Fruit fly (Drosophila melanogaster) whole organism, adult: ENCODE results near the gene X11L.

Source experiments
- CG11617 ChIP-seq: fragments of 200-800 bp; sonication (Bioruptor generic); optimal IDR thresholded peaks from 2 replicates; lab custom pipeline; 2017; ENCODE audit warnings: mild to moderate bottlenecking, missing biosample characterization, missing genetic modification reagents, missing genetic modification characterization
- CG12768 ChIP-seq: fragments of 200-800 bp; sonication (Bioruptor generic); optimal IDR thresholded peaks from 2 replicates; lab custom pipeline; 2017; ENCODE audit warnings: missing biosample characterization, missing genetic modification characterization, mild to moderate bottlenecking, moderate library complexity, missing genetic modification reagents
- CG14711 ChIP-seq: fragments of 200-800 bp; sonication (Bioruptor generic); optimal IDR thresholded peaks from 2 replicates; lab custom pipeline; 2018; ENCODE audit warnings: missing biosample characterization, mild to moderate bottlenecking, missing genetic modification characterization, moderate library complexity
- CG1620 ChIP-seq: fragments of 200-800 bp; sonication (Bioruptor generic); optimal IDR thresholded peaks from 2 replicates; lab custom pipeline; 2016; ENCODE audit warnings: missing biosample characterization, missing genetic modification characterization
- CG33017 ChIP-seq: fragments of 200-800 bp; sonication (Bioruptor generic); optimal IDR thresholded peaks from 2 replicates; lab custom pipeline; 2018; ENCODE audit warnings: missing biosample characterization, mild to moderate bottlenecking, missing genetic modification characterization, moderate library complexity
- CG5204 ChIP-seq: fragments of 200-800 bp; sonication (Bioruptor generic); optimal IDR thresholded peaks from 2 replicates; lab custom pipeline; 2016; ENCODE audit warnings: missing biosample characterization, missing genetic modification characterization
- CG7045 ChIP-seq: fragments of 200-800 bp; sonication (Bioruptor generic); optimal IDR thresholded peaks from 2 replicates; lab custom pipeline; 2017; ENCODE audit warnings: missing biosample characterization, mild to moderate bottlenecking, missing genetic modification characterization
- CG7101 ChIP-seq: fragments of 200-800 bp; sonication (Bioruptor generic); optimal IDR thresholded peaks from 2 replicates; lab custom pipeline; 2018; ENCODE audit warnings: missing biosample characterization, mild to moderate bottlenecking, missing genetic modification characterization, moderate library complexity
- Clk ChIP-seq: fragments of 200-800 bp; sonication (Bioruptor generic); optimal IDR thresholded peaks from 2 replicates; lab custom pipeline; 2017; ENCODE audit warnings: missing biosample characterization, missing genetic modification characterization
- Crg-1 ChIP-seq: fragments of 200-800 bp; sonication (Bioruptor generic); optimal IDR thresholded peaks from 2 replicates; lab custom pipeline; 2016; ENCODE audit warnings: missing biosample characterization, missing genetic modification characterization
- Hr96 ChIP-seq: fragments of 200-800 bp; sonication (Bioruptor generic); optimal IDR thresholded peaks from 2 replicates; lab custom pipeline; 2016; ENCODE audit warnings: missing biosample characterization, missing genetic modification characterization
- Mnt ChIP-seq: fragments of 200-800 bp; sonication (Bioruptor generic); optimal IDR thresholded peaks from 2 replicates; lab custom pipeline; 2016; ENCODE audit warnings: missing biosample characterization, mild to moderate bottlenecking, missing genetic modification characterization
- bab1 ChIP-seq: fragments of 200-800 bp; sonication (Bioruptor generic); optimal IDR thresholded peaks from 3 replicates; lab custom pipeline; 2019; ENCODE audit warnings: missing biosample characterization, mild to moderate bottlenecking, missing genetic modification characterization, moderate library complexity
- cic ChIP-seq: fragments of 200-800 bp; sonication (Bioruptor generic); optimal IDR thresholded peaks from 2 replicates; lab custom pipeline; 2017; ENCODE audit warnings: missing biosample characterization, mild to moderate bottlenecking, missing genetic modification characterization, moderate library complexity
- cnc ChIP-seq, 2 experiments: fragments of >200 bp; optimal IDR thresholded peaks; 2 replicates each; lab custom pipeline; 2017
- kay ChIP-seq: fragments of 200-800 bp; sonication (Bioruptor generic); peaks from one replicate; lab custom pipeline; 2016; ENCODE audit warnings: missing biosample characterization, missing genetic modification characterization, borderline replicate concordance
- ovo ChIP-seq: fragments of 200-800 bp; sonication (Bioruptor generic); optimal IDR thresholded peaks from 2 replicates; lab custom pipeline; 2016; ENCODE audit warnings: missing biosample characterization, missing genetic modification characterization
- pad ChIP-seq: fragments of 200-800 bp; sonication (Bioruptor generic); optimal IDR thresholded peaks from 3 replicates; lab custom pipeline; 2017; ENCODE audit warnings: missing biosample characterization, missing genetic modification characterization, mild to moderate bottlenecking, moderate library complexity, missing genetic modification reagents
- tj ChIP-seq: fragments of 200-800 bp; sonication (Bioruptor generic); optimal IDR thresholded peaks from 3 replicates; lab custom pipeline; 2017; ENCODE audit warnings: missing biosample characterization, mild to moderate bottlenecking, missing genetic modification characterization, moderate library complexity
- toe ChIP-seq: fragments of 200-800 bp; sonication (Bioruptor generic); optimal IDR thresholded peaks from 2 replicates; lab custom pipeline; 2016; ENCODE audit warnings: missing biosample characterization, missing genetic modification characterization

Gene X11L

DNA sequence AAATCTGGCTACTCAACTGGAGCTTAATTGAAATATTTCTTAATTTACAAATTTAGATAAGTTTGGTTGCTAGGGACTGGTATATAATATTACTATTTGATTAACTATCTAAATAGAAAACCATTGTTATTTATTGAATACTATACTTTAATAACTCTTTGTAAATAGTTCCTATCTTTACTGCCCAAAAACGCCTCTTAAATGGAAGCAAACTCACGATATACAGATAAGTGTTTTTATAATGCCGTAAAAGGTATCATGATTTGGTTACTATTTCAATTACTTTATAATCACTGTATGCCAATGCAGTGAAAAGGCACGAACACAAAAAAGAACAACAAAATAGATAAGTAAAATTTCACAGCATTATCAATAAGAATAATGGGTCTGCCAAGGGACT is 26.4 kb downstream of the X11L start:
- no peak for TF ChIP-seq CG12768 (GFP tag; lab: Kevin White, UChicago)
- no peak for TF ChIP-seq cnc (optimal IDR thresholded peaks at IDR 0.05; lab: Kevin White, UChicago)
- no peak for TF ChIP-seq Mnt (GFP tag; lab: Kevin White, UChicago)
- TF ChIP-seq tj = no peak
- no peak for TF ChIP-seq CG5204 (GFP tag; lab: Kevin White, UChicago)
- TF ChIP-seq toe (GFP tag; lab: Kevin White, UChicago) = no peak
- TF ChIP-seq CG11617 (GFP tag; lab: Kevin White, UChicago) = peak; percentile 45
- TF ChIP-seq Hr96 (GFP tag; lab: Kevin White, UChicago) = no peak
- no peak for TF ChIP-seq Clk (GFP tag; lab: Kevin White, UChicago)
- peak; percentile 71 for TF ChIP-seq CG7101 (tag; lab: Kevin White, UChicago)
- TF ChIP-seq bab1 (GFP tag; lab: Kevin White, UChicago) = peak; percentile 33
- TF ChIP-seq CG14711 = peak; percentile 47
- peak; percentile 6 for TF ChIP-seq pad (GFP tag; lab: Kevin White, UChicago)
- TF ChIP-seq CG33017 (tag; lab: Kevin White, UChicago) = peak; percentile 66
- TF ChIP-seq Crg-1 = no peak
- TF ChIP-seq cic = peak; percentile 56
- no peak for TF ChIP-seq ovo (GFP tag; lab: Kevin White, UChicago)
- TF ChIP-seq CG7045 = no peak
- TF ChIP-seq kay (GFP tag; lab: Kevin White, UChicago) = peak; percentile 26
- TF ChIP-seq CG1620 (GFP tag; lab: Kevin White, UChicago) = no peak

DNA sequence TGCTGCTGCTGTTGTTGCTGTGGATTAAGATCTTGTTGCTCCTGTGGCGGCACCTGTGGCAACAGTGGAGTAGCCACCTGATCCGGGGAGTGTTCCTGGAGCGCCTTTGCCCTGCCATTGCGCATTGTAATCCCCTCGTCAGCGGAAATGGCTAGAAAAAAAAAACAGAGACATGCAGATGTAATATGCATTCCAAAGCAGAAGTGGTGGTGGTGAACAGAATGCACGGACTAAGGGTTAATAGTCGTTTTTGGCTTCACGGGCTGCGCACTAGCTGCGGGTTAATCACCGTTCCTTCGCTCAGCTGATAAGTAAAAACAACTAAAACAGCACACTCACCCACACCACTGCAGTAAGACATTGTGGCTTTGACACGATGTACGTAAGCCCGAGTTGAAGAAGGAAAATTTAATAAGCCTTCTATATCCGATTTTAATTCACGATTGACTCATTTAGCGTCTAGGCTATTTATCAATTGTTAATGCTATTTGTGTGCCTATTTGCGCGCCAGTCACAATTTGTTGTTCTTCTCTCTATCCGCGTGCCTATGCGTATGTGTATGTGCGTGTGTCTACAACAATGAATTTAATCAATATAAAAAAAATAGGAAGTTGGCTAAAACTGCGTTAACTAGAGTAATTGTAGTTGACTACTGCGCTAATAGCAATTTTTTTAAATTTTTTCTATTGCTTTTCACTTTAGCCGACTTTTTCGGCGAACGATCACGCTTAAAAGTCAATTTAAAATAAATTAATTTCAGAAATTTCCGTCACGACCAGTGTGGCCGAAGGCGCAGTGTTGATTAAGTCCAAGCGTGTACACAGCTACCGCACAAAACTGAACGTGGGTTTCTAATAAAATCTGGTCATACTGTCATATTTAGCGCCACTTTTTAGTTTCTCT is 27.9 kb downstream of the X11L start, which contains the start of gene stas:
TSS of gene stas (minus strand) at position 806 of the 903 bp plus-strand sequence.
- peak; percentile 81 for TF ChIP-seq Mnt (GFP tag; lab: Kevin White, UChicago)
- no peak for TF ChIP-seq CG14711
- peak; percentile 79 for TF ChIP-seq tj
- peak; percentile 48 for TF ChIP-seq ovo (GFP tag; lab: Kevin White, UChicago)
- TF ChIP-seq CG7101 (tag; lab: Kevin White, UChicago) = peak; percentile 33
- no peak for TF ChIP-seq CG5204 (GFP tag; lab: Kevin White, UChicago)
- peak; percentile 46 for TF ChIP-seq CG1620 (GFP tag; lab: Kevin White, UChicago)
- TF ChIP-seq CG12768 (GFP tag; lab: Kevin White, UChicago) = peak; percentile 7
- TF ChIP-seq CG7045 = no peak
- TF ChIP-seq cnc (optimal IDR thresholded peaks at IDR 0.05; lab: Kevin White, UChicago) = no peak
- TF ChIP-seq CG33017 (tag; lab: Kevin White, UChicago) = peak; percentile 21
- TF ChIP-seq bab1 (GFP tag; lab: Kevin White, UChicago) = peak; percentile 67
- peak; percentile 31 for TF ChIP-seq Crg-1
- TF ChIP-seq cic = no peak
- no peak for TF ChIP-seq kay (GFP tag; lab: Kevin White, UChicago)
- TF ChIP-seq Clk (GFP tag; lab: Kevin White, UChicago) = no peak
- TF ChIP-seq pad (GFP tag; lab: Kevin White, UChicago) = no peak
- no peak for TF ChIP-seq Hr96 (GFP tag; lab: Kevin White, UChicago)

DNA sequence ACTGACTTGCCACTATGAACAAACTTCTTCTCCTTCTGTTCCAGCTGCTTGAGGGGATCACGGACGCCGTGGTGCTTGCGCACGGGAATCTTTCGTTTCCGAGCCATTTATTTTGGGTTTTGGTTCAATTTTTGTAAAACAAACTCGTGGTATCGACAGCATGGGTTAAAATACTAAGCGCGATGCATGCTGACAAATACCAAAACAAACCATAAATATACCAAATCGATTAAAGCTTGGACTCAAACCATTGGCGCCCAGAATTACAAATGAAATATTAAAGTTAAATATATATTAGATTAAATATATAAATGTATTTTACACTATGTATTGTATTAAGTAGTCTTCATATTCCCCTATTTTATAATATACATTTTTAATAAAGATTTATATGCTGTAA is 29.9 kb downstream of the X11L start, which contains the start of gene CG8326:
TSS of gene CG8326 (minus strand) at position 176 of the 400 bp plus-strand sequence.
- peak; percentile 9 for TF ChIP-seq bab1 (GFP tag; lab: Kevin White, UChicago)
- peak; percentile 10 for TF ChIP-seq Mnt (GFP tag; lab: Kevin White, UChicago)
- TF ChIP-seq Hr96 (GFP tag; lab: Kevin White, UChicago) = no peak
- TF ChIP-seq pad (GFP tag; lab: Kevin White, UChicago) = no peak

- TF ChIP-seq Hr96 (GFP tag; lab: Kevin White, UChicago) (no peak), Mnt (GFP tag; lab: Kevin White, UChicago) (peak; percentile 86), CG7045 (peak; percentile 19), pad (GFP tag; lab: Kevin White, UChicago) (peak; percentile 61), CG11617 (GFP tag; lab: Kevin White, UChicago) (peak; percentile 84), Crg-1 (peak; percentile 81), toe (GFP tag; lab: Kevin White, UChicago) (no peak), CG1620 (GFP tag; lab: Kevin White, UChicago) (peak; percentile 91), CG33017 (tag; lab: Kevin White, UChicago) (peak; percentile 74), CG14711 (peak; percentile 81), ovo (GFP tag; lab: Kevin White, UChicago) (peak; percentile 70), CG7101 (tag; lab: Kevin White, UChicago) (peak; percentile 88), CG12768 (GFP tag; lab: Kevin White, UChicago) (peak; percentile 56), CG5204 (GFP tag; lab: Kevin White, UChicago) (no peak), cic (peak; percentile 10), Clk (GFP tag; lab: Kevin White, UChicago) (peak; percentile 41), tj (peak; percentile 58), bab1 (GFP tag; lab: Kevin White, UChicago) (peak; percentile 92), kay (GFP tag; lab: Kevin White, UChicago) (no peak), cnc (optimal IDR thresholded peaks at IDR 0.05; lab: Kevin White, UChicago) (no peak)
Observed at dm6 chrX:17631996-17632612, 32.7 kb downstream of the X11L start, which contains the start of the genes corolla and ND-24. Gene corolla (minus strand): TSS chrX:17632047. Gene ND-24 (plus strand): TSS chrX:17632089.

DNA sequence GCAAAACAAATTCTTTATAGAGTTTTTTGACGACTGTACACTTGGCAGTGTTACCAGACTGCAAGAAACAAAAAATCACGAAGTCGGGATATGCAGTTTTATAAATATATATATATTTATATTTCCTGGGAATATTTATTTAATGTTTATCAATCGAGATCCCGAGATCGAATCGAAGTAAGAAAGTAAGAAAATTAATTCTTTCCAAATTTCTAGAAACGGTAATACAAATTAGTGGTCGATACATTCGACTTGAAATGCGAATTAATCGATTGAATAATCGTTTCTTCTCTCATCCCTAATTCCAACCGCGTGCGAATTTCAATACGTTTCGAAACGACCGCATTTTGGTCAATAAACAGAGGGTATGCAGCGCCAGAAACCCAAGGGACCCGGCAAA is 36.6 kb downstream of the X11L start, which contains the start of the genes CG8289 and CG5800:
TSS of gene CG8289 (minus strand) at position 44 of the 400 bp plus-strand sequence.
TSS of gene CG5800 (plus strand) at position 281 of the 400 bp plus-strand sequence.
- TF ChIP-seq bab1 (GFP tag; lab: Kevin White, UChicago) (peak; percentile 62), kay (GFP tag; lab: Kevin White, UChicago) (no peak), tj (peak; percentile 23), CG7101 (tag; lab: Kevin White, UChicago) (peak; percentile 39), Mnt (GFP tag; lab: Kevin White, UChicago) (peak; percentile 93), CG33017 (tag; lab: Kevin White, UChicago) (peak; percentile 45), CG1620 (GFP tag; lab: Kevin White, UChicago) (no peak), CG14711 (peak; percentile 57), CG11617 (GFP tag; lab: Kevin White, UChicago) (peak; percentile 6)
